Worm (Caenorhabditis elegans) whole organism, young adult: ENCODE data around the gene mcm-2.

Source experiments
- B0019.2 ChIP-seq: fragments of 200-800 bp; sonication (Bioruptor generic); conservative IDR thresholded peaks from 2 replicates; pipeline ENCODE4 v1.3.6; 2022; ENCODE audit warnings: missing genetic modification reagents, missing genetic modification characterization, missing compliant biosample characterization
- B0035.1 ChIP-seq: sonication (generic microtip); optimal IDR thresholded peaks from 2 replicates; lab custom pipeline; 2016; ENCODE audit warnings: missing genetic modification characterization, mild to moderate bottlenecking, missing compliant biosample characterization, missing genotype, missing genetic modification reagents
- B0261.1 ChIP-seq: sonication (generic microtip); optimal IDR thresholded peaks from 2 replicates; lab custom pipeline; 2016; ENCODE audit warnings: mild to moderate bottlenecking, missing genetic modification characterization, moderate library complexity, missing compliant biosample characterization
- B0336.3 ChIP-seq: fragments of 200-800 bp; sonication (Bioruptor generic); IDR thresholded peaks from 2 replicates; pipeline ENCODE4 v1.3.6; 2022; ENCODE audit warnings: missing genetic modification characterization, missing compliant biosample characterization
- C17E4.6 ChIP-seq: fragments of 200-800 bp; sonication (Bioruptor generic); IDR thresholded peaks from 2 replicates; pipeline ENCODE4 v1.3.6; 2022; ENCODE audit warnings: missing genetic modification reagents, missing genetic modification characterization, missing compliant biosample characterization
- F37B4.10 ChIP-seq: fragments of 200-800 bp; sonication (Bioruptor generic); IDR thresholded peaks from 2 replicates; pipeline ENCODE4 v1.3.6; 2022; ENCODE audit warnings: missing genetic modification characterization, missing compliant biosample characterization
- F39B2.1 ChIP-seq: fragments of 200-800 bp; sonication (Bioruptor generic); IDR thresholded peaks from 2 replicates; pipeline ENCODE4 v1.3.6; 2022; ENCODE audit warnings: missing genetic modification reagents, missing genetic modification characterization, missing compliant biosample characterization
- F49E8.2 ChIP-seq: sonication (generic microtip); optimal IDR thresholded peaks from 3 replicates; lab custom pipeline; 2017; ENCODE audit warnings: missing genetic modification characterization, mild to moderate bottlenecking, missing compliant biosample characterization, antibody characterized with exemption, moderate library complexity; ENCODE audit not compliant: insufficient read depth
- F52B5.7 ChIP-seq: sonication (generic microtip); optimal IDR thresholded peaks from 2 replicates; lab custom pipeline; 2016; ENCODE audit warnings: mild to moderate bottlenecking, missing genetic modification characterization, missing compliant biosample characterization
- T07F8.4 ChIP-seq: sonication (generic microtip); optimal IDR thresholded peaks from 2 replicates; lab custom pipeline; 2016; ENCODE audit warnings: mild to moderate bottlenecking, missing genetic modification characterization, moderate library complexity, missing compliant biosample characterization
- Y53F4B.3 ChIP-seq: fragments of 200-800 bp; sonication (Bioruptor generic); IDR thresholded peaks from 2 replicates; pipeline ENCODE4 v1.3.6; 2022; ENCODE audit warnings: missing genetic modification reagents, missing genetic modification characterization, missing compliant biosample characterization
- Y56A3A.18 ChIP-seq: fragments of 200-800 bp; sonication (Bioruptor generic); IDR thresholded peaks from 2 replicates; pipeline ENCODE4 v1.3.6; 2022; ENCODE audit warnings: missing genetic modification reagents, missing genetic modification characterization, missing compliant biosample characterization
- Y95B8A.8 ChIP-seq: fragments of 200-800 bp; sonication (Bioruptor generic); IDR thresholded peaks from 2 replicates; pipeline ENCODE4 v1.3.6; 2022; ENCODE audit warnings: missing genetic modification reagents, missing genetic modification characterization, missing compliant biosample characterization
- aptf-2 ChIP-seq: fragments of 200-800 bp; sonication (Bioruptor generic); conservative IDR thresholded peaks from 2 replicates; pipeline ENCODE4 v1.3.6; 2022; ENCODE audit warnings: missing genetic modification reagents, missing genetic modification characterization, missing compliant biosample characterization
- attf-5 ChIP-seq: fragments of 200-800 bp; sonication (Bioruptor generic); optimal IDR thresholded peaks from 2 replicates; lab custom pipeline; 2018; ENCODE audit warnings: mild to moderate bottlenecking, missing genetic modification characterization, missing compliant biosample characterization
- bed-2 ChIP-seq: fragments of 200-800 bp; sonication (Bioruptor generic); IDR thresholded peaks from 2 replicates; pipeline ENCODE4 v1.3.6; 2022; ENCODE audit warnings: missing genetic modification reagents, missing genetic modification characterization, missing compliant biosample characterization
- cebp-2 ChIP-seq: fragments of 200-800 bp; sonication (Bioruptor generic); IDR thresholded peaks from 2 replicates; pipeline ENCODE4 v1.3.6; 2022; ENCODE audit warnings: missing genetic modification characterization, missing compliant biosample characterization
- ceh-91 ChIP-seq: fragments of 200-800 bp; sonication (Bioruptor generic); IDR thresholded peaks from 2 replicates; pipeline ENCODE4 v1.3.6; 2022; ENCODE audit warnings: missing genetic modification reagents, missing genetic modification characterization, missing compliant biosample characterization
- chd-7 ChIP-seq: sonication (generic microtip); optimal IDR thresholded peaks from 2 replicates; lab custom pipeline; 2016; ENCODE audit warnings: mild to moderate bottlenecking, missing genetic modification characterization, moderate library complexity, missing compliant biosample characterization
- dpff-1 ChIP-seq: sonication (generic microtip); optimal IDR thresholded peaks from 2 replicates; lab custom pipeline; 2017; ENCODE audit warnings: mild to moderate bottlenecking, missing genetic modification characterization, missing compliant biosample characterization
- dpl-1 ChIP-seq: fragments of 150-350 bp; optimal IDR thresholded peaks from 2 replicates; lab custom pipeline; 2014; ENCODE audit warnings: missing biosample characterization, missing genetic modification reagents, missing genetic modification characterization
- egl-18 ChIP-seq: fragments of 200-800 bp; sonication (Bioruptor generic); IDR thresholded peaks from 2 replicates; pipeline ENCODE4 v1.3.6; 2022; ENCODE audit warnings: missing genetic modification reagents, missing genetic modification characterization, missing compliant biosample characterization
- ekl-4 ChIP-seq: fragments of 200-800 bp; sonication (Bioruptor generic); IDR thresholded peaks from 2 replicates; pipeline ENCODE4 v1.3.6; 2022; ENCODE audit warnings: missing genetic modification reagents, missing genetic modification characterization, missing compliant biosample characterization
- ets-4 ChIP-seq: fragments of 200-800 bp; sonication (Bioruptor generic); optimal IDR thresholded peaks from 2 replicates; lab custom pipeline; 2018; ENCODE audit warnings: mild to moderate bottlenecking, missing genetic modification characterization, missing compliant biosample characterization
- hrde-1 ChIP-seq: sonication (generic microtip); optimal IDR thresholded peaks from 2 replicates; lab custom pipeline; 2016; ENCODE audit warnings: missing genetic modification characterization, mild to moderate bottlenecking, missing compliant biosample characterization, moderate library complexity, missing genotype, missing genetic modification reagents, borderline replicate concordance
- hsf-1 ChIP-seq: fragments of 200-800 bp; sonication (Bioruptor generic); IDR thresholded peaks from 2 replicates; pipeline ENCODE4 v1.3.6; 2022; ENCODE audit warnings: missing genetic modification reagents, missing genetic modification characterization, missing compliant biosample characterization
- lag-1 ChIP-seq: fragments of 200-800 bp; sonication (Bioruptor generic); IDR thresholded peaks from 2 replicates; pipeline ENCODE4 v1.3.6; 2022; ENCODE audit warnings: missing genetic modification reagents, missing genetic modification characterization, missing compliant biosample characterization
- let-526 ChIP-seq: fragments of 200-800 bp; sonication (Bioruptor generic); IDR thresholded peaks from 2 replicates; pipeline ENCODE4 v1.3.6; 2022; ENCODE audit warnings: missing genetic modification reagents, missing genetic modification characterization, missing compliant biosample characterization
- lin-54 ChIP-seq: fragments of 200-800 bp; sonication (Bioruptor generic); optimal IDR thresholded peaks from 2 replicates; lab custom pipeline; 2018; ENCODE audit warnings: mild to moderate bottlenecking, missing genetic modification characterization, missing compliant biosample characterization
- madf-3 ChIP-seq: fragments of 200-800 bp; sonication (Bioruptor generic); IDR thresholded peaks from 2 replicates; pipeline ENCODE4 v1.3.6; 2022; ENCODE audit warnings: missing genetic modification reagents, missing genetic modification characterization, missing compliant biosample characterization
- madf-8 ChIP-seq: fragments of 200-800 bp; sonication (Bioruptor generic); conservative IDR thresholded peaks from 2 replicates; pipeline ENCODE4 v1.3.6; 2022; ENCODE audit warnings: missing genetic modification reagents, missing genetic modification characterization, missing compliant biosample characterization
- mes-4 ChIP-seq: sonication (generic microtip); optimal IDR thresholded peaks from 2 replicates; lab custom pipeline; 2016; ENCODE audit warnings: missing genotype, missing genetic modification characterization, missing compliant biosample characterization
- mxl-1 ChIP-seq: sonication (generic microtip); optimal IDR thresholded peaks from 2 replicates; lab custom pipeline; 2016; ENCODE audit warnings: missing genetic modification characterization, missing compliant biosample characterization
- nfya-1 ChIP-seq: sonication (generic microtip); optimal IDR thresholded peaks from 2 replicates; lab custom pipeline; 2017; ENCODE audit warnings: antibody characterized with exemption, missing compliant biosample characterization, missing genetic modification characterization, borderline replicate concordance; ENCODE audit not compliant: insufficient read depth
- nhr-120 ChIP-seq: fragments of 200-800 bp; sonication (Bioruptor generic); IDR thresholded peaks from 2 replicates; pipeline ENCODE4 v1.3.6; 2022; ENCODE audit warnings: missing genetic modification characterization, missing compliant biosample characterization
- nhr-179 ChIP-seq: sonication (generic microtip); optimal IDR thresholded peaks from 2 replicates; lab custom pipeline; 2016; ENCODE audit warnings: mild to moderate bottlenecking, missing genetic modification characterization, missing compliant biosample characterization
- pbrm-1 ChIP-seq: fragments of 200-800 bp; sonication (Bioruptor generic); IDR thresholded peaks from 2 replicates; pipeline ENCODE4 v1.3.6; 2022; ENCODE audit warnings: missing genetic modification reagents, missing genetic modification characterization, missing compliant biosample characterization
- rec-8 ChIP-seq, 2 experiments: sonication (generic microtip); optimal IDR thresholded peaks; 2 replicates each; lab custom pipeline; 2016; ENCODE audit warnings: mild to moderate bottlenecking in 2 of 2, missing genetic modification characterization in 2 of 2, missing genetic modification reagents in 2 of 2, missing genotype in 2 of 2, missing biosample characterization in 1 of 2, missing compliant biosample characterization in 1 of 2, moderate library complexity in 1 of 2
- sea-2 ChIP-seq: fragments of 200-800 bp; sonication (Bioruptor generic); IDR thresholded peaks from 2 replicates; pipeline ENCODE4 v1.3.6; 2022; ENCODE audit warnings: missing genetic modification characterization, missing compliant biosample characterization
- snpc-1.1 ChIP-seq: sonication (generic microtip); optimal IDR thresholded peaks from 2 replicates; lab custom pipeline; 2017; ENCODE audit warnings: missing genetic modification characterization, mild to moderate bottlenecking, missing compliant biosample characterization, antibody characterized with exemption, moderate library complexity, missing genotype, missing genetic modification reagents; ENCODE audit not compliant: insufficient read depth
- snpc-1.3 ChIP-seq: sonication (generic microtip); optimal IDR thresholded peaks from 2 replicates; lab custom pipeline; 2017; ENCODE audit warnings: missing genetic modification characterization, mild to moderate bottlenecking, missing compliant biosample characterization, antibody characterized with exemption, moderate library complexity, missing genotype, missing genetic modification reagents; ENCODE audit not compliant: insufficient read depth
- tbp1 ChIP-seq: fragments of 200-800 bp; sonication (Bioruptor generic); optimal IDR thresholded peaks from 2 replicates; lab custom pipeline; 2018; ENCODE audit warnings: mild to moderate bottlenecking, missing genetic modification characterization, missing compliant biosample characterization
- tbx-9 ChIP-seq: sonication (generic microtip); optimal IDR thresholded peaks from 2 replicates; lab custom pipeline; 2016; ENCODE audit warnings: borderline replicate concordance, missing genetic modification characterization, inconsistent platforms, missing compliant biosample characterization
- tlf-1 ChIP-seq: fragments of 200-800 bp; sonication (Bioruptor generic); optimal IDR thresholded peaks from 2 replicates; lab custom pipeline; 2018; ENCODE audit warnings: mild to moderate bottlenecking, missing genetic modification characterization, missing compliant biosample characterization
- zfh-2 ChIP-seq: fragments of 200-800 bp; sonication (Bioruptor generic); conservative IDR thresholded peaks from 2 replicates; pipeline ENCODE4 v1.3.6; 2022; ENCODE audit warnings: missing genetic modification reagents, missing genetic modification characterization, missing compliant biosample characterization
- ztf-22 ChIP-seq: fragments of 200-800 bp; sonication (Bioruptor generic); optimal IDR thresholded peaks from 2 replicates; lab custom pipeline; 2018; ENCODE audit warnings: mild to moderate bottlenecking, missing genetic modification characterization, moderate library complexity, missing compliant biosample characterization
- ztf-25 ChIP-seq: fragments of 200-800 bp; sonication (Bioruptor generic); IDR thresholded peaks from 2 replicates; pipeline ENCODE4 v1.3.6; 2022; ENCODE audit warnings: missing genetic modification reagents, missing genetic modification characterization, missing compliant biosample characterization
- ztf-6 ChIP-seq: fragments of 200-800 bp; sonication (Bioruptor generic); IDR thresholded peaks from 2 replicates; pipeline ENCODE4 v1.3.6; 2022; ENCODE audit warnings: missing genetic modification reagents, missing genetic modification characterization, missing compliant biosample characterization

mcm-2 gene

ce11 chrII:12006575-12007098, at the start of gene mcm-2:
TSS of gene mcm-2 (minus strand) at chrII:12006625.
- TF ChIP-seq dpff-1 (tag; lab: Kevin White, UChicago): no peak
- TF ChIP-seq ceh-91 (GFP tag; lab: Robert Waterston, UW): peak; percentile 98
- no peak for TF ChIP-seq let-526 (GFP tag; lab: Robert Waterston, UW)
- no peak for TF ChIP-seq F37B4.10 (GFP tag; lab: Robert Waterston, UW)
- TF ChIP-seq attf-5: peak; percentile 62
- no peak for TF ChIP-seq F52B5.7 (tag; lab: Kevin White, UChicago)
- TF ChIP-seq bed-2 (GFP tag; lab: Robert Waterston, UW): no peak
- TF ChIP-seq nhr-120 (GFP tag; lab: Robert Waterston, UW): no peak
- TF ChIP-seq ztf-25 (GFP tag; lab: Robert Waterston, UW): no peak
- peak; percentile 95 for TF ChIP-seq F49E8.2 (tag; lab: Kevin White, UChicago)
- peak; percentile 46 for TF ChIP-seq hrde-1 (tag; lab: Kevin White, UChicago)
- TF ChIP-seq snpc-1.3 (tag; lab: Kevin White, UChicago): peak; percentile 90
- TF ChIP-seq T07F8.4 (tag; lab: Kevin White, UChicago): no peak
- TF ChIP-seq ztf-6 (GFP tag; lab: Robert Waterston, UW): no peak
- TF ChIP-seq cebp-2: no peak
- peak; percentile 87 for TF ChIP-seq aptf-2 (GFP tag; lab: Robert Waterston, UW)
- no peak for TF ChIP-seq ets-4 (GFP tag; lab: Kevin White, UChicago)
- TF ChIP-seq Y95B8A.8 (GFP tag; lab: Robert Waterston, UW): peak; percentile 96
- no peak for TF ChIP-seq egl-18 (GFP tag; lab: Robert Waterston, UW)
- TF ChIP-seq mes-4 (tag; lab: Kevin White, UChicago): no peak
- TF ChIP-seq tbp1 (GFP tag; lab: Kevin White, UChicago): no peak
- TF ChIP-seq F39B2.1 (GFP tag; lab: Robert Waterston, UW): no peak
- TF ChIP-seq madf-8 (GFP tag; lab: Robert Waterston, UW): peak; percentile 99
- TF ChIP-seq rec-8 (tag; optimal IDR thresholded peaks at IDR 0.05; lab: Kevin White, UChicago): no peak
- no peak for TF ChIP-seq B0035.1 (tag; lab: Kevin White, UChicago)
- TF ChIP-seq chd-7 (tag; lab: Kevin White, UChicago): no peak
- TF ChIP-seq B0261.1 (tag; lab: Kevin White, UChicago): no peak
- TF ChIP-seq ekl-4 (GFP tag; lab: Robert Waterston, UW): no peak; the same call in 1 of the 2 replicates
- no peak for TF ChIP-seq nfya-1 (tag; lab: Kevin White, UChicago)
- TF ChIP-seq sea-2: no peak
- no peak for TF ChIP-seq Y56A3A.18 (GFP tag; lab: Robert Waterston, UW)
- TF ChIP-seq snpc-1.1 (tag; lab: Kevin White, UChicago): peak; percentile 69
- peak; percentile 94 for TF ChIP-seq B0019.2 (GFP tag; lab: Robert Waterston, UW)
- TF ChIP-seq lag-1: no peak
- TF ChIP-seq nhr-179 (tag; lab: Kevin White, UChicago): no peak
- no peak for TF ChIP-seq tbx-9
- no peak for TF ChIP-seq Y53F4B.3 (GFP tag; lab: Robert Waterston, UW)
- TF ChIP-seq B0336.3: no peak; the same call in 1 of the 2 replicates
- TF ChIP-seq zfh-2 (GFP tag; lab: Robert Waterston, UW): no peak
- TF ChIP-seq C17E4.6 (GFP tag; lab: Robert Waterston, UW): peak; percentile 90
- TF ChIP-seq ztf-22 (GFP tag; lab: Kevin White, UChicago): no peak
- no peak for TF ChIP-seq mxl-1 (tag; lab: Kevin White, UChicago)
- peak; percentile 86 for TF ChIP-seq pbrm-1 (GFP tag; lab: Robert Waterston, UW)
- peak; percentile 90 for TF ChIP-seq tlf-1
- peak; percentile 87 for TF ChIP-seq hsf-1 (GFP tag; lab: Robert Waterston, UW)
- no peak for TF ChIP-seq madf-3 (GFP tag; lab: Robert Waterston, UW)
- TF ChIP-seq lin-54: peak; percentile 98
- TF ChIP-seq dpl-1 (GFP tag; lab: Kevin White, UChicago): peak; percentile 98
